Worm (Caenorhabditis elegans) whole organism, L1 larva: ENCODE measurements around the gene npl-4.1.

Experiments
- C04F5.9 ChIP-seq: sonication (generic microtip); optimal IDR thresholded peaks from 2 replicates; lab custom pipeline; 2016; ENCODE audit warnings: missing genetic modification characterization, missing compliant biosample characterization
- C16A3.4 ChIP-seq: fragments of 150-350 bp; optimal IDR thresholded peaks from 2 replicates; lab custom pipeline; 2014; ENCODE audit warnings: missing biosample characterization, missing genetic modification characterization
- F16B12.6 ChIP-seq: fragments of 150-350 bp; optimal IDR thresholded peaks from 2 replicates; lab custom pipeline; 2014; ENCODE audit warnings: missing biosample characterization, missing genetic modification characterization
- aha-1 ChIP-seq: fragments of 150-350 bp; optimal IDR thresholded peaks from 2 replicates; lab custom pipeline; 2014; ENCODE audit warnings: missing biosample characterization, missing genetic modification characterization
- alr-1 ChIP-seq: fragments of 200-800 bp; sonication (Bioruptor generic); optimal IDR thresholded peaks from 2 replicates; lab custom pipeline; 2018; ENCODE audit warnings: borderline replicate concordance, mild to moderate bottlenecking, missing genetic modification characterization, missing compliant biosample characterization
- ama-1 ChIP-seq: fragments of 150-350 bp; optimal IDR thresholded peaks from 2 replicates; lab custom pipeline; 2014
- ceh-63 ChIP-seq: fragments of 200-800 bp; sonication (Bioruptor generic); optimal IDR thresholded peaks from 2 replicates; lab custom pipeline; 2018; ENCODE audit warnings: mild to moderate bottlenecking, missing genetic modification characterization, missing compliant biosample characterization
- ceh-8 ChIP-seq: fragments of 200-800 bp; sonication (Bioruptor generic); optimal IDR thresholded peaks from 2 replicates; lab custom pipeline; 2018; ENCODE audit warnings: mild to moderate bottlenecking, missing genetic modification characterization, moderate library complexity, missing compliant biosample characterization
- ces-1 ChIP-seq: fragments of 150-350 bp; optimal IDR thresholded peaks from 2 replicates; lab custom pipeline; 2014; ENCODE audit warnings: missing biosample characterization, missing genetic modification reagents, missing genetic modification characterization
- dsc-1 ChIP-seq: sonication (generic microtip); optimal IDR thresholded peaks from 2 replicates; lab custom pipeline; 2016; ENCODE audit warnings: mild to moderate bottlenecking, missing genetic modification characterization, missing compliant biosample characterization
- efl-1 ChIP-seq, 4 experiments: fragments of 150-350 bp; optimal IDR thresholded peaks in 3 of 4; peaks in 1 of 4; 1 replicate in 1 of 4; 2 replicates in 3 of 4; lab custom pipeline; 2014; ENCODE audit warnings: missing biosample characterization in 2 of 4, missing genetic modification characterization in 2 of 4, missing genetic modification reagents in 2 of 4
- egl-13 ChIP-seq: sonication (generic microtip); optimal IDR thresholded peaks from 2 replicates; lab custom pipeline; 2016; ENCODE audit warnings: missing genotype, missing genetic modification reagents, missing genetic modification characterization, missing compliant biosample characterization
- elt-2 ChIP-seq: sonication (generic microtip); optimal IDR thresholded peaks from 2 replicates; lab custom pipeline; 2016; ENCODE audit warnings: missing genetic modification characterization, mild to moderate bottlenecking, inconsistent platforms, missing compliant biosample characterization, missing genetic modification reagents
- elt-3 ChIP-seq, 6 experiments: fragments of 150-350 bp in 1 of 6; sonication (generic microtip); optimal IDR thresholded peaks; 2 replicates each; lab custom pipeline; 2017 to 2018; ENCODE audit warnings: missing biosample characterization in 6 of 6, missing genetic modification characterization in 6 of 6, inconsistent platforms in 1 of 6
- fkh-4 ChIP-seq: sonication (generic microtip); optimal IDR thresholded peaks from 2 replicates; lab custom pipeline; 2016; ENCODE audit warnings: missing compliant biosample characterization, missing genetic modification characterization, borderline replicate concordance
- fos-1 ChIP-seq: fragments of 150-350 bp; optimal IDR thresholded peaks from 2 replicates; lab custom pipeline; 2014; ENCODE audit warnings: missing biosample characterization, missing genetic modification characterization
- grh-1 ChIP-seq: fragments of 200-800 bp; sonication (Bioruptor generic); IDR thresholded peaks from 2 replicates; pipeline ENCODE4 v1.3.6; 2022; ENCODE audit warnings: missing genetic modification reagents, missing genetic modification characterization, missing compliant biosample characterization
- hlh-17 ChIP-seq: fragments of 200-800 bp; sonication (Bioruptor generic); optimal IDR thresholded peaks from 2 replicates; lab custom pipeline; 2018; ENCODE audit warnings: missing genetic modification characterization, mild to moderate bottlenecking, missing compliant biosample characterization, moderate library complexity, borderline replicate concordance
- hlh-4 ChIP-seq: sonication (generic microtip); optimal IDR thresholded peaks from 2 replicates; lab custom pipeline; 2016; ENCODE audit warnings: mild to moderate bottlenecking, missing genetic modification characterization, missing compliant biosample characterization
- hpl-2 ChIP-seq: fragments of 150-350 bp; optimal IDR thresholded peaks from 2 replicates; lab custom pipeline; 2014; ENCODE audit warnings: missing biosample characterization, missing genetic modification reagents, missing genetic modification characterization
- isw-1 ChIP-seq: fragments of 200-800 bp; sonication (Bioruptor generic); IDR thresholded peaks from 2 replicates; pipeline ENCODE4 v1.3.6; 2022; ENCODE audit warnings: missing genetic modification characterization, missing compliant biosample characterization
- jun-1 ChIP-seq: fragments of 150-350 bp; optimal IDR thresholded peaks from 2 replicates; lab custom pipeline; 2014; ENCODE audit warnings: missing biosample characterization, missing genetic modification reagents, missing genetic modification characterization
- lin-14 ChIP-seq: fragments of 200-800 bp; sonication (Bioruptor generic); optimal IDR thresholded peaks from 2 replicates; lab custom pipeline; 2018; ENCODE audit warnings: mild to moderate bottlenecking, missing genetic modification characterization, moderate library complexity, missing compliant biosample characterization
- lin-15B ChIP-seq: fragments of 150-350 bp; sonication (generic microtip); optimal IDR thresholded peaks from 3 replicates; lab custom pipeline; 2014; ENCODE audit warnings: missing biosample characterization, missing genetic modification characterization
- lin-35 ChIP-seq, 2 experiments: fragments of 150-350 bp; optimal IDR thresholded peaks; 2 replicates each; lab custom pipeline; 2014; ENCODE audit warnings: missing biosample characterization in 2 of 2, missing genetic modification characterization in 2 of 2, missing genetic modification reagents in 2 of 2
- lin-39 ChIP-seq: fragments of 150-350 bp; optimal IDR thresholded peaks from 2 replicates; lab custom pipeline; 2014; ENCODE audit warnings: missing biosample characterization, missing genetic modification reagents, missing genetic modification characterization
- lsy-2 ChIP-seq, 2 experiments: fragments of 150-350 bp; optimal IDR thresholded peaks; 2 replicates each; lab custom pipeline; 2014; ENCODE audit warnings: missing biosample characterization in 2 of 2, missing genetic modification characterization in 2 of 2
- mab-9 ChIP-seq: fragments of 200-800 bp; sonication (Bioruptor generic); IDR thresholded peaks from 2 replicates; pipeline ENCODE4 v1.3.6; 2022; ENCODE audit warnings: missing genetic modification reagents, missing genetic modification characterization, missing compliant biosample characterization
- nhr-19 ChIP-seq: fragments of 200-800 bp; sonication (Bioruptor generic); conservative IDR thresholded peaks from 2 replicates; pipeline ENCODE4 v1.3.6; 2022; ENCODE audit warnings: missing genetic modification characterization, missing compliant biosample characterization
- nhr-20 ChIP-seq: sonication (generic microtip); optimal IDR thresholded peaks from 2 replicates; lab custom pipeline; 2016; ENCODE audit warnings: mild to moderate bottlenecking, missing genetic modification characterization, missing compliant biosample characterization
- nhr-237 ChIP-seq: fragments of 150-350 bp; optimal IDR thresholded peaks from 2 replicates; lab custom pipeline; 2014; ENCODE audit warnings: missing biosample characterization, missing genetic modification characterization
- nhr-28 ChIP-seq: fragments of 150-350 bp; optimal IDR thresholded peaks from 2 replicates; lab custom pipeline; 2014; ENCODE audit warnings: missing biosample characterization, missing genetic modification characterization
- nhr-47 ChIP-seq: sonication (generic microtip); optimal IDR thresholded peaks from 2 replicates; lab custom pipeline; 2016; ENCODE audit warnings: mild to moderate bottlenecking, missing genetic modification characterization, moderate library complexity, missing compliant biosample characterization
- nhr-71 ChIP-seq: sonication (generic microtip); optimal IDR thresholded peaks from 2 replicates; lab custom pipeline; 2016; ENCODE audit warnings: mild to moderate bottlenecking, missing genetic modification characterization, moderate library complexity, missing compliant biosample characterization
- nhr-84 ChIP-seq: sonication (generic microtip); optimal IDR thresholded peaks from 2 replicates; lab custom pipeline; 2017; ENCODE audit warnings: missing biosample characterization, missing genetic modification characterization
- nhr-85 ChIP-seq: sonication (generic microtip); peaks from one replicate; lab custom pipeline; 2016; ENCODE audit warnings: missing genetic modification characterization, inconsistent platforms, missing compliant biosample characterization
- pqm-1 ChIP-seq: sonication (generic microtip); optimal IDR thresholded peaks from 3 replicates; lab custom pipeline; 2017; ENCODE audit warnings: missing biosample characterization, missing genetic modification characterization
- rnt-1 ChIP-seq: sonication (generic microtip); optimal IDR thresholded peaks from 2 replicates; lab custom pipeline; 2016; ENCODE audit warnings: mild to moderate bottlenecking, missing genetic modification characterization, moderate library complexity, missing compliant biosample characterization
- skn-1 ChIP-seq: fragments of 150-350 bp; optimal IDR thresholded peaks from 2 replicates; lab custom pipeline; 2014; ENCODE audit warnings: missing biosample characterization, missing genetic modification characterization
- snpc-4 ChIP-seq: fragments of 150-350 bp; optimal IDR thresholded peaks from 2 replicates; lab custom pipeline; 2014; ENCODE audit warnings: missing biosample characterization, missing genetic modification characterization
- snu-23 ChIP-seq: sonication (generic microtip); optimal IDR thresholded peaks from 2 replicates; lab custom pipeline; 2016; ENCODE audit warnings: missing genetic modification characterization, missing compliant biosample characterization
- sox-4 ChIP-seq: sonication (generic microtip); optimal IDR thresholded peaks from 2 replicates; lab custom pipeline; 2016; ENCODE audit warnings: missing genetic modification characterization, missing compliant biosample characterization
- sptf-1 ChIP-seq: fragments of 150-350 bp; optimal IDR thresholded peaks from 2 replicates; lab custom pipeline; 2014; ENCODE audit warnings: missing biosample characterization, missing genetic modification characterization
- swsn-7 ChIP-seq: sonication (generic microtip); optimal IDR thresholded peaks from 2 replicates; lab custom pipeline; 2016; ENCODE audit warnings: missing genetic modification characterization, missing compliant biosample characterization
- unc-130 ChIP-seq: fragments of 150-350 bp; optimal IDR thresholded peaks from 2 replicates; lab custom pipeline; 2017; ENCODE audit warnings: missing biosample characterization, missing genetic modification characterization, inconsistent platforms
- unc-30 ChIP-seq: sonication (generic microtip); optimal IDR thresholded peaks from 2 replicates; lab custom pipeline; 2017; ENCODE audit warnings: missing biosample characterization, missing genetic modification characterization
- unc-62 ChIP-seq: fragments of 150-350 bp; optimal IDR thresholded peaks from 2 replicates; lab custom pipeline; 2014; ENCODE audit warnings: missing biosample characterization, missing genetic modification reagents, missing genetic modification characterization
- unc-86 ChIP-seq: sonication (generic microtip); optimal IDR thresholded peaks from 2 replicates; lab custom pipeline; 2016; ENCODE audit warnings: missing genetic modification characterization, missing compliant biosample characterization
- unc-98 ChIP-seq: fragments of 200-800 bp; sonication (Bioruptor generic); IDR thresholded peaks from 2 replicates; pipeline ENCODE4 v1.3.6; 2022; ENCODE audit warnings: missing genetic modification characterization, missing compliant biosample characterization
- vab-15 ChIP-seq: sonication (generic microtip); optimal IDR thresholded peaks from 2 replicates; lab custom pipeline; 2017; ENCODE audit warnings: missing genotype, mild to moderate bottlenecking, missing genetic modification characterization, missing compliant biosample characterization
- zag-1 ChIP-seq: fragments of 150-350 bp; optimal IDR thresholded peaks from 2 replicates; lab custom pipeline; 2014; ENCODE audit warnings: missing biosample characterization, missing genetic modification characterization
- zip-4 ChIP-seq: fragments of 200-800 bp; sonication (Bioruptor generic); optimal IDR thresholded peaks from 2 replicates; lab custom pipeline; 2018; ENCODE audit warnings: mild to moderate bottlenecking, missing genetic modification characterization, moderate library complexity, missing compliant biosample characterization
- ztf-11 ChIP-seq, 2 experiments: sonication (generic microtip); optimal IDR thresholded peaks; 2 replicates each; lab custom pipeline; 2016 to 2017; ENCODE audit warnings: missing genetic modification characterization in 2 of 2, missing biosample characterization in 1 of 2, missing compliant biosample characterization in 1 of 2

The npl-4.1 gene

ce11 chrII:5661735-5662177, 30.6 kb downstream of the npl-4.1 start:
- peak; percentile 73 for TF ChIP-seq grh-1 (GFP tag; lab: Robert Waterston, UW)
- peak in 1 of 2 experiments; percentile 77 for TF ChIP-seq ztf-11 (tag; optimal IDR thresholded peaks at IDR 0.05; lab: Kevin White, UChicago)
- no peak for TF ChIP-seq aha-1 (tag; lab: Kevin White, UChicago)
- TF ChIP-seq sptf-1 (tag; lab: Kevin White, UChicago) = no peak
- TF ChIP-seq ama-1 = peak; percentile 99
- peak; percentile 88 for TF ChIP-seq nhr-85 (tag; lab: Kevin White, UChicago)
- TF ChIP-seq pqm-1 = peak; percentile 41
- TF ChIP-seq lin-14 (GFP tag; lab: Kevin White, UChicago) = peak; percentile 88
- no peak for TF ChIP-seq unc-98 (GFP tag; lab: Robert Waterston, UW)
- TF ChIP-seq nhr-28 (tag; lab: Kevin White, UChicago) = no peak
- TF ChIP-seq jun-1 (tag; lab: Kevin White, UChicago) = peak; percentile 62
- peak; percentile 77 to 88 for TF ChIP-seq lsy-2 (tag; optimal IDR thresholded peaks at IDR 0.05; lab: Kevin White, UChicago)
- no peak for TF ChIP-seq lin-15B (tag; lab: Kevin White, UChicago)
- peak; percentile 92 for TF ChIP-seq swsn-7
- TF ChIP-seq alr-1 (tag; lab: Kevin White, UChicago) = no peak
- peak; percentile 80 for TF ChIP-seq elt-2
- TF ChIP-seq efl-1 (optimal IDR thresholded peaks at IDR 0.05; lab: Kevin White, UChicago) = peak; percentile 74 to 76
- TF ChIP-seq efl-1 (GFP tag; optimal IDR thresholded peaks at IDR 0.05 in 1 of 2; lab: Kevin White, UChicago) = peak; percentile 54 to 93
- TF ChIP-seq hlh-17 (GFP tag; lab: Kevin White, UChicago) = no peak
- TF ChIP-seq sox-4 (tag; lab: Kevin White, UChicago) = peak; percentile 48
- TF ChIP-seq lin-39 (tag; lab: Kevin White, UChicago) = no peak
- TF ChIP-seq F16B12.6 (tag; lab: Kevin White, UChicago) = peak; percentile 31
- TF ChIP-seq egl-13 = peak; percentile 78
- peak; percentile 58 for TF ChIP-seq snpc-4 (tag; lab: Kevin White, UChicago)
- TF ChIP-seq fkh-4 (tag; lab: Kevin White, UChicago) = peak; percentile 26
- TF ChIP-seq isw-1 = peak; percentile 75
- peak; percentile 67 for TF ChIP-seq ces-1 (GFP tag; lab: Kevin White, UChicago)
- TF ChIP-seq ceh-8 (GFP tag; lab: Kevin White, UChicago) = peak; percentile 21
- TF ChIP-seq hlh-4 (tag; lab: Kevin White, UChicago) = no peak
- TF ChIP-seq mab-9 = peak; percentile 71
- no peak for TF ChIP-seq hpl-2
- no peak for TF ChIP-seq ceh-63 (GFP tag; lab: Kevin White, UChicago)
- TF ChIP-seq unc-86 (tag; lab: Kevin White, UChicago) = peak; percentile 83
- TF ChIP-seq nhr-19 (GFP tag; lab: Robert Waterston, UW) = peak; percentile 84
- TF ChIP-seq dsc-1 = peak; percentile 76
- TF ChIP-seq nhr-47 (tag; lab: Kevin White, UChicago) = peak; percentile 85
- peak; percentile 66 for TF ChIP-seq nhr-84 (tag; lab: Kevin White, UChicago)
- TF ChIP-seq unc-62 (GFP tag; lab: Kevin White, UChicago) = no peak
- peak; percentile 45 for TF ChIP-seq zip-4 (GFP tag; lab: Kevin White, UChicago)
- TF ChIP-seq skn-1 = peak; percentile 60
- peak; percentile 79 for TF ChIP-seq rnt-1
- TF ChIP-seq C04F5.9 (tag; lab: Kevin White, UChicago) = no peak
- peak; percentile 74 for TF ChIP-seq zag-1
- peak; percentile 85 for TF ChIP-seq C16A3.4 (tag; lab: Kevin White, UChicago)
- TF ChIP-seq elt-3 (tag; optimal IDR thresholded peaks at IDR 0.05; lab: Kevin White, UChicago) = peak in 1 of 6 experiments; percentile 43
- TF ChIP-seq nhr-20 (tag; lab: Kevin White, UChicago) = peak; percentile 87
- peak; percentile 47 for TF ChIP-seq nhr-237 (tag; lab: Kevin White, UChicago)
- TF ChIP-seq vab-15 (tag; lab: Kevin White, UChicago) = no peak
- peak; percentile 84 for TF ChIP-seq fos-1
- TF ChIP-seq lin-35 (GFP tag; optimal IDR thresholded peaks at IDR 0.05; lab: Kevin White, UChicago) = peak; percentile 75 to 77
- peak; percentile 93 for TF ChIP-seq nhr-71
- no peak for TF ChIP-seq unc-30 (tag; lab: Kevin White, UChicago)
- TF ChIP-seq unc-130 (tag; lab: Kevin White, UChicago) = peak; percentile 5
- TF ChIP-seq snu-23 (GFP tag; lab: Kevin White, UChicago) = peak; percentile 88
